Fruit fly (Drosophila melanogaster): Measurements from ENCODE around the gene CG8539.

- TF ChIP-seq Gsc (GFP tag; IDR thresholded peaks at IDR 0.05): no peak
- peak; percentile 52 for TF ChIP-seq kni (GFP tag; optimal IDR thresholded peaks at IDR 0.05)
- no peak for TF ChIP-seq NC2α (GFP tag; optimal IDR thresholded peaks at IDR 0.05)
- TF ChIP-seq CG9437 (GFP tag; optimal IDR thresholded peaks at IDR 0.05): no peak
- no peak for TF ChIP-seq Adf1 (GFP tag; IDR thresholded peaks at IDR 0.05)
Measured at dm6 chr3L:7529081-7530021, 30.7 kb upstream of the CG8539 start.
